Worm (Caenorhabditis elegans): ENCODE data around the gene T22F3.2.

ce11 chrV:3582086-3582485, 4.4 kb upstream of the T22F3.2 start:
- TF ChIP-seq him-1 (tag; optimal IDR thresholded peaks at IDR 0.05) (no peak), dao-5 (tag; optimal IDR thresholded peaks at IDR 0.05) (no peak)

Data from whole organism, L4/young adult.